Worm (Caenorhabditis elegans): ENCODE results near the gene H01M10.2.
A peak's percentile ranks its signal among the peaks of the same experiment; 100 is the strongest.

H01M10.2 gene

ce11 chrX:2592670-2593280 lies 7.2 kb upstream of the H01M10.2 start:
- TF ChIP-seq lin-35 (GFP tag; optimal IDR thresholded peaks at IDR 0.05) (peak in 1 of 2 experiments; percentile 7), mdl-1 (tag; optimal IDR thresholded peaks at IDR 0.05) (peak in 1 of 2 experiments; percentile 4), sox-4 (tag; optimal IDR thresholded peaks at IDR 0.05) (no peak), mab-9 (GFP tag; IDR thresholded peaks at IDR 0.05) (no peak), nhr-85 (tag) (no peak), pag-3 (tag; optimal IDR thresholded peaks at IDR 0.05; ENCODE audit: borderline replicate concordance, insufficient read depth) (peak; percentile 8), ceh-90 (tag; optimal IDR thresholded peaks at IDR 0.05) (no peak), lin-14 (GFP tag; optimal IDR thresholded peaks at IDR 0.05) (peak; percentile 35), zip-4 (GFP tag; optimal IDR thresholded peaks at IDR 0.05) (no peak), unc-62 (GFP tag; optimal IDR thresholded peaks at IDR 0.05) (no peak), elt-3 (tag; optimal IDR thresholded peaks at IDR 0.05) (peak in 1 of 6 experiments; percentile 34), nhr-47 (tag; optimal IDR thresholded peaks at IDR 0.05) (no peak), nhr-20 (tag; optimal IDR thresholded peaks at IDR 0.05) (peak; percentile 39), lsy-2 (tag; optimal IDR thresholded peaks at IDR 0.05) (peak in 1 of 2 experiments; percentile 11), alr-1 (tag; optimal IDR thresholded peaks at IDR 0.05; ENCODE audit: borderline replicate concordance) (no peak), blmp-1 (tag; optimal IDR thresholded peaks at IDR 0.05) (peak; percentile 60)

- peak; percentile 70 for TF ChIP-seq rnt-1 (tag; optimal IDR thresholded peaks at IDR 0.05)
- TF ChIP-seq skn-1 (tag; optimal IDR thresholded peaks at IDR 0.05), result peak; percentile 83
- peak; percentile 93 for TF ChIP-seq lin-14 (GFP tag; optimal IDR thresholded peaks at IDR 0.05)
- TF ChIP-seq unc-30 (tag; optimal IDR thresholded peaks at IDR 0.05), result no peak
- TF ChIP-seq lin-13 (GFP tag; optimal IDR thresholded peaks at IDR 0.05), result peak; percentile 14
- TF ChIP-seq nhr-47 (tag; optimal IDR thresholded peaks at IDR 0.05), result peak; percentile 53
- TF ChIP-seq unc-130 (tag; optimal IDR thresholded peaks at IDR 0.05), result peak; percentile 79
- peak; percentile 13 to 21 (median 20) for TF ChIP-seq ceh-82 (tag; optimal IDR thresholded peaks at IDR 0.05)
- TF ChIP-seq xbp-1 (tag; optimal IDR thresholded peaks at IDR 0.05), result peak; percentile 49
- TF ChIP-seq egl-27 (tag; optimal IDR thresholded peaks at IDR 0.05), result peak in 1 of 2 experiments; percentile 13
- peak; percentile 56 for TF ChIP-seq nhr-90 (tag; optimal IDR thresholded peaks at IDR 0.05; ENCODE audit: poor library complexity)
- TF ChIP-seq nhr-85 (tag), result peak; percentile 96
- no peak for TF ChIP-seq egl-13 (tag; optimal IDR thresholded peaks at IDR 0.05)
- TF ChIP-seq nhr-77 (tag; optimal IDR thresholded peaks at IDR 0.05), result peak; percentile 81
- TF ChIP-seq blmp-1 (tag; optimal IDR thresholded peaks at IDR 0.05), result peak; percentile 97
- TF ChIP-seq mdl-1 (tag; optimal IDR thresholded peaks at IDR 0.05), result peak in 1 of 2 experiments; percentile 54
- TF ChIP-seq pax-3 (tag; optimal IDR thresholded peaks at IDR 0.05), result no peak
- peak; percentile 30 to 42 (median 38) for TF ChIP-seq dpl-1 (GFP tag; optimal IDR thresholded peaks at IDR 0.05)
- peak; percentile 68 for TF ChIP-seq nhr-19 (GFP tag; conservative IDR thresholded peaks at IDR 0.05)
- peak; percentile 52 for TF ChIP-seq grh-1 (GFP tag; IDR thresholded peaks at IDR 0.05)
- peak; percentile 54 to 61 for TF ChIP-seq lin-35 (GFP tag; optimal IDR thresholded peaks at IDR 0.05)
- peak; percentile 73 for TF ChIP-seq swsn-7 (tag; optimal IDR thresholded peaks at IDR 0.05)
- no peak for TF ChIP-seq nhr-28 (tag; optimal IDR thresholded peaks at IDR 0.05)
- peak; percentile 8 for TF ChIP-seq nhr-84 (tag; optimal IDR thresholded peaks at IDR 0.05)
- TF ChIP-seq nhr-20 (tag; optimal IDR thresholded peaks at IDR 0.05), result peak; percentile 88
- TF ChIP-seq sup-37 (GFP tag; optimal IDR thresholded peaks at IDR 0.05), result no peak
- no peak for TF ChIP-seq ets-5 (GFP tag; IDR thresholded peaks at IDR 0.05)
- peak; percentile 85 for TF ChIP-seq snu-23 (GFP tag; optimal IDR thresholded peaks at IDR 0.05)
- no peak for TF ChIP-seq ces-1 (GFP tag; optimal IDR thresholded peaks at IDR 0.05)
- peak; percentile 28 to 55 for TF ChIP-seq lsy-2 (tag; optimal IDR thresholded peaks at IDR 0.05)
- peak; percentile 40 for TF ChIP-seq ztf-4 (tag; optimal IDR thresholded peaks at IDR 0.05)
- TF ChIP-seq efl-1 (optimal IDR thresholded peaks at IDR 0.05), result peak; percentile 8 to 41
- peak in 1 of 2 experiments; percentile 28 for TF ChIP-seq efl-1 (GFP tag; optimal IDR thresholded peaks at IDR 0.05 in 1 of 2)
- TF ChIP-seq jun-1 (tag; optimal IDR thresholded peaks at IDR 0.05), result peak; percentile 42
- no peak for TF ChIP-seq unc-98 (GFP tag; IDR thresholded peaks at IDR 0.05)
- peak; percentile 85 for TF ChIP-seq nhr-71 (tag; optimal IDR thresholded peaks at IDR 0.05)
- peak; percentile 48 for TF ChIP-seq C16A3.4 (tag; optimal IDR thresholded peaks at IDR 0.05)
- peak; percentile 76 for TF ChIP-seq tbx-2 (tag; optimal IDR thresholded peaks at IDR 0.05)
- peak; percentile 47 for TF ChIP-seq irx-1 (tag; optimal IDR thresholded peaks at IDR 0.05)
- peak in 2 of 6 experiments; percentile 44 for TF ChIP-seq elt-3 (tag; optimal IDR thresholded peaks at IDR 0.05)
Observed at ce11 chrX:2591586-2592000, 6.0 kb upstream of the H01M10.2 start.

All from whole organism, L1 larva.